Fruit fly (Drosophila melanogaster): Measurements from ENCODE around the gene CG1979.

dm6 chr3R:7085455-7085854 is 31.1 kb downstream of the CG1979 start:
- TF ChIP-seq Hr96 (GFP tag; optimal IDR thresholded peaks at IDR 0.05) (no peak), toe (GFP tag; optimal IDR thresholded peaks at IDR 0.05) (no peak), CG7045 (GFP tag; optimal IDR thresholded peaks at IDR 0.05) (no peak)

All from whole organism, adult.